Worm (Caenorhabditis elegans) whole organism, midembryonic: ENCODE measurements around the gene Y43F8C.3.

ENCODE experiments used
- T22C8.4 ChIP-seq: fragments of 200-800 bp; sonication (Bioruptor generic); IDR thresholded peaks from 2 replicates; pipeline ENCODE4 v1.3.6; 2022; ENCODE audit warnings: missing genetic modification characterization, missing compliant biosample characterization
- cog-1 ChIP-seq: sonication (generic microtip); optimal IDR thresholded peaks from 2 replicates; lab custom pipeline; 2016; ENCODE audit warnings: missing genetic modification characterization, missing compliant biosample characterization
- flt-1 ChIP-seq: fragments of 200-800 bp; sonication (Bioruptor generic); IDR thresholded peaks from 2 replicates; pipeline ENCODE4 v1.3.6; 2022; ENCODE audit warnings: missing genetic modification characterization, missing compliant biosample characterization
- klf-2 ChIP-seq: fragments of 200-800 bp; sonication (Bioruptor generic); conservative IDR thresholded peaks from 2 replicates; pipeline ENCODE4 v1.3.6; 2022; ENCODE audit warnings: missing genetic modification reagents, missing genetic modification characterization, missing compliant biosample characterization
- med-1 ChIP-seq: sonication (generic microtip); optimal IDR thresholded peaks from 2 replicates; lab custom pipeline; 2017; ENCODE audit warnings: missing genetic modification characterization, mild to moderate bottlenecking, missing compliant biosample characterization, antibody characterized with exemption, missing genetic modification reagents; ENCODE audit not compliant: insufficient read depth
- ref-1 ChIP-seq: fragments of 200-800 bp; sonication (Bioruptor generic); conservative IDR thresholded peaks from 2 replicates; pipeline ENCODE4 v1.3.6; 2022; ENCODE audit warnings: missing genetic modification reagents, missing genetic modification characterization, missing compliant biosample characterization
- tab-1 ChIP-seq: fragments of 200-800 bp; sonication (Bioruptor generic); IDR thresholded peaks from 2 replicates; pipeline ENCODE4 v1.3.6; 2022; ENCODE audit warnings: missing genetic modification characterization, missing compliant biosample characterization
- ztf-23 ChIP-seq: fragments of 200-800 bp; sonication (Bioruptor generic); IDR thresholded peaks from 2 replicates; pipeline ENCODE4 v1.3.6; 2022; ENCODE audit warnings: missing genetic modification reagents, missing genetic modification characterization, missing compliant biosample characterization
- ztf-29 ChIP-seq: fragments of 200-800 bp; sonication (Bioruptor generic); IDR thresholded peaks from 2 replicates; pipeline ENCODE4 v1.3.6; 2022; ENCODE audit warnings: missing genetic modification reagents, missing genetic modification characterization, missing compliant biosample characterization

The Y43F8C.3 gene

ce11 chrV:19629973-19630372 lies 7.5 kb upstream of the Y43F8C.3 start:
- TF ChIP-seq flt-1: no peak
- TF ChIP-seq T22C8.4: peak; percentile 99
- TF ChIP-seq klf-2: peak; percentile 17; the same call in 1 of the 2 replicates

DNA sequence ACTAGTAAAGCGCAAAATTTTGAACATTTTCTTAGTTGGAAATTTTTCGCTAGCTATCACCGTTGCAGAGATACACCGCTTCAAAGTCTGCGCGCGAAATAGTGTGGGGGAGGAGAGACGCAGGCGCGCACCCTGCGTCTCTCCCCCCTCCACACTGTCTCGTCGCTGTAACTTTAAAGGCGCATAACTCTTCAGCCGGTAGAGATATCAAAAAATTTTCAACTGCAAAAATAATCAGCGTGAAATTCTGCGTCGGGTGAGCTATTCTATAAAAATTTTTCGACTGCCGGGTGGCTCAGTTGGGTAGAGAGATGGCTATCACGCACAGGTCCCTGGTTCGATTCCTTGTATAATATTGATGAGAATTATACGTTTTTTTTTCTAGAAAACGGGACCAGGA lies 7.1 kb upstream of the Y43F8C.3 start:
- TF ChIP-seq ztf-23 (GFP tag; lab: Robert Waterston, UW): no peak

ce11 chrV:19625719-19626118 lies 3.3 kb upstream of the Y43F8C.3 start:
- TF ChIP-seq ztf-23 (GFP tag; lab: Robert Waterston, UW) (no peak), ref-1 (no peak), med-1 (no peak), flt-1 (no peak), ztf-29 (no peak), tab-1 (GFP tag; lab: Robert Waterston, UW) (no peak), cog-1 (tag; lab: Kevin White, UChicago) (no peak), klf-2 (no peak), T22C8.4 (no peak)

ce11 chrV:19624749-19625148 lies 2.3 kb upstream of the Y43F8C.3 start, which contains the start of gene dyf-19:
Gene dyf-19, plus strand, starts transcription at chrV:19625049.
- no peak for TF ChIP-seq tab-1 (GFP tag; lab: Robert Waterston, UW)
- no peak for TF ChIP-seq cog-1 (tag; lab: Kevin White, UChicago)

- TF ChIP-seq ztf-29 (no peak), flt-1 (no peak), ref-1 (no peak), tab-1 (GFP tag; lab: Robert Waterston, UW) (no peak), ztf-23 (GFP tag; lab: Robert Waterston, UW) (no peak), T22C8.4 (no peak), cog-1 (tag; lab: Kevin White, UChicago) (no peak), klf-2 (no peak), med-1 (no peak)
Observed at ce11 chrV:19623523-19624312, 1.3 kb upstream of the Y43F8C.3 start.

DNA sequence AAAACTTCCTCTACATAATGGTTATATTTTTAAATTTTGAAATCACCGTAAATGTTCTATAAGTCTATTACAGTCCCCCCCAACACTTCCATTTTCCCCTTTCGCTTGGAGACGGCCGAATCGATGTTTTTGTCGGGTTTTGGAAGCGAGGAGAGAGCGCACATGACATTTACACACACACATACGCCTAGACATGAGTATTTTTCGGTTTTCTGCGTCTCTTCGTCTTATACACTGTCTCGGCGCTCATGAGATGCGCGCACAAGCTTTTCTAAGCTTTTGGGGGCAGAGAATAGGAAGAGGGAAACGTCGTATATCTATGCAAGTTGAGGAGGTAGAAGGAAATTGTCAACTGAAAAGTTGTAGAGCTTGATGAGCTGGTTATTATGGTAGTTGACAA lies 2.3 kb downstream of the Y43F8C.3 start:
- TF ChIP-seq tab-1 (GFP tag; lab: Robert Waterston, UW): no peak
- 0 out of 2 replicates have a peak, but pooled peaks have one; percentile 15 for TF ChIP-seq ztf-23 (GFP tag; lab: Robert Waterston, UW)

ce11 chrV:19613161-19613560 lies 9.3 kb downstream of the Y43F8C.3 start, which contains the start of gene nlp-26:
Gene nlp-26, plus strand, starts transcription at chrV:19613461.
- TF ChIP-seq cog-1 (tag; lab: Kevin White, UChicago) (no peak), ref-1 (no peak), med-1 (no peak), flt-1 (no peak), tab-1 (GFP tag; lab: Robert Waterston, UW) (no peak), klf-2 (no peak), T22C8.4 (no peak), ztf-29 (no peak), ztf-23 (GFP tag; lab: Robert Waterston, UW) (no peak)

DNA sequence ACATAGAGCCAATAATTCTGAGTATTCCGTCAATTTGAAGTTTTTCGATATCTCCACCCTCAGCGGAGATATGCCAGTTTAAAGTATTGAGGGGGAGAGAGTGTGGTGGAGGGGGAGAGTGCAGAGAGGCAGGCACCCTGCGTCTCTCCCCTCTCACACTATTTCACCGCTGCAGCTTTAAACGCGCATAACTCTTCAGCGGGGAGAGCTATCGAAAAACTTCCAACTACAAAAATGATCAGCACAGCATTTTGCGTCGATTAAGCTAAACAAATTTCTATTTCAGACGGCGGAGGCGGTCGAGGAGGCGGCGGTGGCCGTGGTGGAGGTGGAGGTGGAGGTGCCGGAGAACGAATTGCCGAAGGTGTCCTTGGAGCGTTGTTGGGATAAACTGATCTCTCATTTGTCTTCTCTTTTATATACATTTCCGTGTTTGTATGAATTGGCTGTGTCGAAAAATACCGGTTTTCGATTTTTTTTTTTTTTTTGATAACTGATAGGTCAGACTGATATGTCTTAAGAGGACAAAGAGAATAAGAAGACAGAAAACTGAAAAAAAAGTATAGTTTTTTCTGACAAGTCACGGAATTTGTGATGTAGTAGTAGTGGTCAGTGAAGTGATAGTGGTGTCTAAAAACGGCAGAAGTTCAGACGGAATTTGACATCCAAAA lies 10.6 kb downstream of the Y43F8C.3 start:
- 0 out of 2 replicates have a peak, but pooled peaks have one; percentile 8 for TF ChIP-seq T22C8.4
- TF ChIP-seq klf-2: no peak

ce11 chrV:19610118-19610707 lies 12.2 kb downstream of the Y43F8C.3 start:
- TF ChIP-seq tab-1 (GFP tag; lab: Robert Waterston, UW) (0 out of 2 replicates have a peak, but pooled peaks have one; percentile 7), T22C8.4 (no peak)

DNA sequence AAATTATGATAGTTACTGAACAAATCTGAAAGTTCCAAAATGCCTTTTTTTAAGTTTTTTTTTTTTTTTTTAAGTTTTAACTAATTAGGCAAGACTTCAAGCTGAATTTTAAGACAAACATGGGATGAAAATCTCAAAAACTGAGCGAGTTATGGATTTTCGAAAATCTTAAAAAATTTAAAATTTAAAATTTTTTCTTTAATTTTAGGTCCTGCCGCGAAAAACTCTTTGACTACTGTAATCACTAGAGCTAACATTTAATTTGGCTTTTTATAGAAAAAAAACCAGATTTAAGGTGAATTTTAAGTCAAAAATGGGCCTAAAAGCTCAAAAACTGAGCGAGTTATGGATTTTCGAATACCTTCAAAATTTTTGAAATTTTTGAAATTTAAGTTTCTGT lies 13.2 kb downstream of the Y43F8C.3 start, which contains the start of gene grsp-1:
TSS of gene grsp-1 (plus strand) at position 301 of the 400 bp plus-strand sequence.
- TF ChIP-seq T22C8.4 (no peak), klf-2 (no peak), med-1 (no peak), tab-1 (GFP tag; lab: Robert Waterston, UW) (no peak)

DNA sequence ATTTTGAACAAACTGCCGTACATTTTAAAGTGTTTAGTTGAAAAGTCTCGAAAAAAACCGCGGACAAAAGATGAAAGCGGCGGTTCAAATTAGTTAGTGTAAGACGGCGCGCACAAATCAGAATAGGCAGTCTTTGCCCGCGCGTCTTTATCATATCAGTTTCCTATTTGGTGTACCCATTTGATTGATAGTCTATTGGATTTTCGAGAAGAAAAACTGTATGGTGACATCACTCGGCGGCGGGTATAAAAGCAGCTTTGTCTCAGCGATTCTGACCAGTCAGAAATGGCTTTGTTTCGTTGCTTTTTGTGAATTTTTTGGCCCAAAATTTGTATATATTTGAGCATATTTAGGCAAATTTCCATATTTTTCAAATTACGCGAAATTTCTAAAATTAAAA lies 13.8 kb downstream of the Y43F8C.3 start:
- TF ChIP-seq med-1 (no peak), ref-1 (no peak), cog-1 (tag; lab: Kevin White, UChicago) (no peak), T22C8.4 (no peak), tab-1 (GFP tag; lab: Robert Waterston, UW) (no peak), ztf-29 (no peak), klf-2 (no peak), ztf-23 (GFP tag; lab: Robert Waterston, UW) (no peak), flt-1 (no peak)

DNA sequence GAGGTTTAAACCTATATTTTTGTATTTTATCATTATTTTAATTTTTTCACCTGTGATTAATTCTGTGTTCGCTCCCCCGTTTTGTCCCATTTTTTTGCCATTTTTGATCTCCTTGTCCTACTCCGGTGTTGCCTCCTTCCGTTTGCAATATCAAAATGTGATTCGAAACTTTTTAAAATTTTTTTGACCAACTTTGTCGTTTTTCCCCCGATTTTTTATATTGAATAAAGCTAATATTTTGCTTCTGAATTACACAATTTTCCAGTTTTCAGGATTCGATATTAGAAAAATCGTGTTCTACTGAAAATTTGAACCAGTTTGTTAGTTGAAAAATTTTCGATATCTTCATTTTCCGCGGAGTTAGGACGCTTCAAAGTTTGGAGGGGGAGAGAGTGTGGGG lies 16.5 kb downstream of the Y43F8C.3 start, which contains the start of gene nlp-25:
TSS of gene nlp-25 (plus strand) at position 301 of the 400 bp plus-strand sequence.
- TF ChIP-seq tab-1 (GFP tag; lab: Robert Waterston, UW) (no peak), ztf-23 (GFP tag; lab: Robert Waterston, UW) (no peak), ref-1 (no peak), klf-2 (no peak), ztf-29 (no peak), T22C8.4 (no peak)
